Worm (Caenorhabditis elegans) whole organism, L4 larva: Measurements from ENCODE around the gene col-158.

Experiments used
- T20F7.1 ChIP-seq: fragments of 200-800 bp; sonication (Bioruptor generic); optimal IDR thresholded peaks from 2 replicates; lab custom pipeline; 2018; ENCODE audit warnings: mild to moderate bottlenecking, missing genetic modification characterization, missing compliant biosample characterization
- Y48G9A.11 ChIP-seq: fragments of 200-800 bp; sonication (Bioruptor generic); IDR thresholded peaks from 2 replicates; pipeline ENCODE4 v1.3.6; 2022; ENCODE audit warnings: missing genetic modification reagents, missing genetic modification characterization, missing compliant biosample characterization
- ZK546.5 ChIP-seq, 2 experiments: sonication (generic microtip); optimal IDR thresholded peaks; 2 replicates each; lab custom pipeline; 2017; ENCODE audit warnings: missing biosample characterization in 2 of 2, missing genetic modification characterization in 2 of 2
- aha-1 ChIP-seq: fragments of 150-350 bp; peaks from one replicate; lab custom pipeline; 2014; ENCODE audit warnings: missing biosample characterization, missing genetic modification characterization
- ama-1 ChIP-seq: fragments of 150-350 bp; optimal IDR thresholded peaks from 2 replicates; lab custom pipeline; 2014; ENCODE audit warnings: inconsistent platforms, mixed read lengths
- arid-1 ChIP-seq: fragments of 200-800 bp; sonication (Bioruptor generic); conservative IDR thresholded peaks from 2 replicates; pipeline ENCODE4 v1.3.6; 2022; ENCODE audit warnings: missing genetic modification reagents, missing genetic modification characterization, missing compliant biosample characterization
- ceh-28 ChIP-seq: fragments of 150-350 bp; optimal IDR thresholded peaks from 2 replicates; lab custom pipeline; 2014; ENCODE audit warnings: missing biosample characterization, missing genetic modification reagents, missing genetic modification characterization
- ces-1 ChIP-seq: fragments of 150-350 bp; sonication (generic microtip); optimal IDR thresholded peaks from 4 replicates; lab custom pipeline; 2014; ENCODE audit warnings: missing biosample characterization, missing genetic modification reagents, missing genetic modification characterization
- dmd-9 ChIP-seq: fragments of 200-800 bp; sonication (Bioruptor generic); IDR thresholded peaks from 2 replicates; pipeline ENCODE4 v1.3.6; 2022; ENCODE audit warnings: missing genetic modification reagents, missing genetic modification characterization, missing compliant biosample characterization
- duxl-1 ChIP-seq: sonication (generic microtip); optimal IDR thresholded peaks from 2 replicates; lab custom pipeline; 2016; ENCODE audit warnings: mild to moderate bottlenecking, missing genetic modification characterization, moderate library complexity, missing compliant biosample characterization; ENCODE audit not compliant: poor library complexity
- egl-27 ChIP-seq: sonication (generic microtip); optimal IDR thresholded peaks from 3 replicates; lab custom pipeline; 2017; ENCODE audit warnings: missing biosample characterization, missing genetic modification reagents, missing genetic modification characterization
- gei-8 ChIP-seq: fragments of 200-800 bp; sonication (Bioruptor generic); optimal IDR thresholded peaks from 2 replicates; lab custom pipeline; 2018; ENCODE audit warnings: mild to moderate bottlenecking, missing genetic modification characterization, missing compliant biosample characterization
- hif-1 ChIP-seq, 2 experiments: sonication (generic microtip); optimal IDR thresholded peaks; 2 replicates each; lab custom pipeline; 2016 to 2017; ENCODE audit warnings: missing compliant biosample characterization in 2 of 2, missing genetic modification characterization in 2 of 2, missing genetic modification reagents in 2 of 2, missing genotype in 2 of 2, mild to moderate bottlenecking in 1 of 2
- hlh-11 ChIP-seq: fragments of 200-800 bp; sonication (Bioruptor generic); optimal IDR thresholded peaks from 2 replicates; lab custom pipeline; 2018; ENCODE audit warnings: mild to moderate bottlenecking, missing genetic modification characterization, missing compliant biosample characterization
- hmg-1.1 ChIP-seq: fragments of 200-800 bp; sonication (Bioruptor generic); IDR thresholded peaks from 2 replicates; pipeline ENCODE4 v1.3.6; 2022; ENCODE audit warnings: missing genetic modification reagents, missing genetic modification characterization, missing compliant biosample characterization
- jun-1 ChIP-seq: fragments of 150-350 bp; optimal IDR thresholded peaks from 2 replicates; lab custom pipeline; 2014; ENCODE audit warnings: missing biosample characterization, missing genetic modification reagents, missing genetic modification characterization
- lin-13 ChIP-seq: fragments of 150-350 bp; optimal IDR thresholded peaks from 2 replicates; lab custom pipeline; 2014; ENCODE audit warnings: missing biosample characterization, missing genetic modification reagents, missing genetic modification characterization
- lin-38 ChIP-seq: fragments of 200-800 bp; sonication (Bioruptor generic); IDR thresholded peaks from 2 replicates; pipeline ENCODE4 v1.3.6; 2022; ENCODE audit warnings: missing genetic modification reagents, missing genetic modification characterization, missing compliant biosample characterization
- lin-39 ChIP-seq: fragments of 150-350 bp; optimal IDR thresholded peaks from 2 replicates; lab custom pipeline; 2014; ENCODE audit warnings: missing biosample characterization, missing genetic modification reagents, missing genetic modification characterization
- lsy-2 ChIP-seq, 2 experiments: fragments of 150-350 bp in 1 of 2; sonication (generic microtip) in 1 of 2; optimal IDR thresholded peaks; 2 replicates each; lab custom pipeline; 2014 to 2017; ENCODE audit warnings: missing biosample characterization in 2 of 2, missing genetic modification characterization in 2 of 2
- madf-5 ChIP-seq, 2 experiments: fragments of 200-800 bp; sonication (Bioruptor generic); IDR thresholded peaks; 2 replicates each; pipeline ENCODE4 v1.3.6; 2022; ENCODE audit warnings: missing compliant biosample characterization in 2 of 2, missing genetic modification characterization in 2 of 2
- mdl-1 ChIP-seq, 2 experiments: fragments of 150-350 bp in 1 of 2; sonication (generic microtip) in 1 of 2; optimal IDR thresholded peaks; 2 replicates each; lab custom pipeline; 2014 to 2017; ENCODE audit warnings: missing biosample characterization in 2 of 2, missing genetic modification characterization in 2 of 2
- mxl-2 ChIP-seq: fragments of 200-800 bp; sonication (Bioruptor generic); conservative IDR thresholded peaks from 2 replicates; pipeline ENCODE4 v1.3.6; 2022; ENCODE audit warnings: missing genetic modification reagents, missing genetic modification characterization, missing compliant biosample characterization
- nhr-10 ChIP-seq: fragments of 150-350 bp; optimal IDR thresholded peaks from 2 replicates; lab custom pipeline; 2014; ENCODE audit warnings: missing biosample characterization, missing genetic modification characterization
- nhr-11 ChIP-seq: fragments of 150-350 bp; optimal IDR thresholded peaks from 2 replicates; lab custom pipeline; 2014; ENCODE audit warnings: missing biosample characterization, missing genetic modification characterization
- nhr-111 ChIP-seq: fragments of 200-800 bp; sonication (Bioruptor generic); optimal IDR thresholded peaks from 2 replicates; lab custom pipeline; 2018; ENCODE audit warnings: mild to moderate bottlenecking, missing genetic modification characterization, missing compliant biosample characterization
- nhr-237 ChIP-seq: sonication (generic microtip); optimal IDR thresholded peaks from 2 replicates; lab custom pipeline; 2017; ENCODE audit warnings: missing biosample characterization, missing genetic modification characterization
- nhr-25 ChIP-seq: sonication (generic microtip); optimal IDR thresholded peaks from 2 replicates; lab custom pipeline; 2017; ENCODE audit warnings: missing genetic modification characterization, mild to moderate bottlenecking, missing compliant biosample characterization, antibody characterized with exemption, moderate library complexity, borderline replicate concordance; ENCODE audit not compliant: insufficient read depth
- nhr-48 ChIP-seq: sonication (generic microtip); optimal IDR thresholded peaks from 2 replicates; lab custom pipeline; 2016; ENCODE audit warnings: mild to moderate bottlenecking, missing genetic modification characterization, missing compliant biosample characterization
- nhr-6 ChIP-seq: fragments of 150-350 bp; optimal IDR thresholded peaks from 2 replicates; lab custom pipeline; 2014; ENCODE audit warnings: missing biosample characterization, missing genetic modification characterization
- nhr-77 ChIP-seq: fragments of 150-350 bp; optimal IDR thresholded peaks from 2 replicates; lab custom pipeline; 2014; ENCODE audit warnings: missing biosample characterization, missing genetic modification characterization
- pha-4 ChIP-seq, 2 experiments: fragments of 150-350 bp in 1 of 2; fragments of 200-800 bp in 1 of 2; sonication (Bioruptor generic) in 1 of 2; IDR thresholded peaks in 1 of 2; optimal IDR thresholded peaks in 1 of 2; 2 replicates each; pipeline versions ENCODE4 v1.3.6 to Lab custom; 2014 to 2022; ENCODE audit warnings: missing genetic modification characterization in 2 of 2, missing genetic modification reagents in 2 of 2, missing biosample characterization in 1 of 2, missing compliant biosample characterization in 1 of 2
- pqm-1 ChIP-seq: sonication (generic microtip); optimal IDR thresholded peaks from 2 replicates; lab custom pipeline; 2017; ENCODE audit warnings: missing biosample characterization, missing genetic modification characterization
- rbr-2 ChIP-seq: sonication (generic microtip); optimal IDR thresholded peaks from 2 replicates; lab custom pipeline; 2016; ENCODE audit warnings: missing genotype, missing genetic modification characterization, missing compliant biosample characterization
- set-16 ChIP-seq: fragments of 200-800 bp; sonication (Bioruptor generic); IDR thresholded peaks from 2 replicates; pipeline ENCODE4 v1.3.6; 2022; ENCODE audit warnings: missing genetic modification reagents, missing genetic modification characterization, missing compliant biosample characterization
- skn-1 ChIP-seq: fragments of 150-350 bp; optimal IDR thresholded peaks from 2 replicates; lab custom pipeline; 2014; ENCODE audit warnings: missing biosample characterization, missing genetic modification characterization
- snpc-1.2 ChIP-seq: fragments of 200-800 bp; sonication (Bioruptor generic); IDR thresholded peaks from 2 replicates; pipeline ENCODE4 v1.3.6; 2022; ENCODE audit warnings: missing genetic modification reagents, missing genetic modification characterization, missing compliant biosample characterization
- unc-130 ChIP-seq: sonication (generic microtip); optimal IDR thresholded peaks from 2 replicates; lab custom pipeline; 2016; ENCODE audit warnings: missing genetic modification reagents, missing genetic modification characterization, missing compliant biosample characterization
- unc-39 ChIP-seq: sonication (generic microtip); optimal IDR thresholded peaks from 2 replicates; lab custom pipeline; 2017; ENCODE audit warnings: missing biosample characterization, missing genetic modification characterization
- unc-62 ChIP-seq, 3 experiments: fragments of 150-350 bp in 1 of 3; sonication (generic microtip); optimal IDR thresholded peaks in 2 of 3; peaks in 1 of 3; 1 replicate in 1 of 3; 2 replicates in 2 of 3; lab custom pipeline; 2014 to 2017; ENCODE audit warnings: missing biosample characterization in 3 of 3, missing genetic modification characterization in 3 of 3, missing genetic modification reagents in 3 of 3, missing genotype in 1 of 3
- ztf-7 ChIP-seq: fragments of 150-350 bp; optimal IDR thresholded peaks from 2 replicates; lab custom pipeline; 2014; ENCODE audit warnings: missing biosample characterization, missing genetic modification characterization

The col-158 gene

ce11 chrV:11782809-11783440, 46.5 kb upstream of the col-158 start, which contains the start of gene F55A11.11 (continued):
- peak; percentile 60 for TF ChIP-seq nhr-25 (tag; lab: Kevin White, UChicago)
- TF ChIP-seq nhr-11 (tag; lab: Kevin White, UChicago): peak; percentile 58
- peak; percentile 65 for TF ChIP-seq ama-1
- peak; percentile 12 for TF ChIP-seq nhr-77
- no peak for TF ChIP-seq skn-1 (tag; lab: Kevin White, UChicago)
- TF ChIP-seq Y48G9A.11 (GFP tag; lab: Robert Waterston, UW): peak; percentile 91
- peak in 1 of 2 experiments; percentile 79 for TF ChIP-seq lsy-2 (tag; optimal IDR thresholded peaks at IDR 0.05; lab: Kevin White, UChicago)
- no peak for TF ChIP-seq unc-39 (tag; lab: Kevin White, UChicago)
- no peak for TF ChIP-seq pqm-1
- peak; percentile 57 to 80 for TF ChIP-seq hif-1 (tag; optimal IDR thresholded peaks at IDR 0.05; lab: Kevin White, UChicago)
- peak; percentile 84 for TF ChIP-seq rbr-2
- TF ChIP-seq ZK546.5 (tag; optimal IDR thresholded peaks at IDR 0.05; lab: Kevin White, UChicago): no peak
- peak; percentile 92 for TF ChIP-seq hmg-1.1
- no peak for TF ChIP-seq egl-27 (tag; lab: Kevin White, UChicago)
- peak; percentile 90 for TF ChIP-seq nhr-111 (GFP tag; lab: Kevin White, UChicago)
- no peak for TF ChIP-seq nhr-10 (tag; lab: Kevin White, UChicago)
- no peak for TF ChIP-seq lin-39
- TF ChIP-seq ztf-7 (tag; lab: Kevin White, UChicago): peak; percentile 87
- TF ChIP-seq ceh-28: no peak
- peak; percentile 79 for TF ChIP-seq T20F7.1
- TF ChIP-seq pha-4 (GFP tag; IDR thresholded peaks at IDR 0.05; lab: Robert Waterston, UW): peak; percentile 97
- TF ChIP-seq pha-4 (tag; optimal IDR thresholded peaks at IDR 0.05; lab: Kevin White, UChicago): no peak

DNA sequence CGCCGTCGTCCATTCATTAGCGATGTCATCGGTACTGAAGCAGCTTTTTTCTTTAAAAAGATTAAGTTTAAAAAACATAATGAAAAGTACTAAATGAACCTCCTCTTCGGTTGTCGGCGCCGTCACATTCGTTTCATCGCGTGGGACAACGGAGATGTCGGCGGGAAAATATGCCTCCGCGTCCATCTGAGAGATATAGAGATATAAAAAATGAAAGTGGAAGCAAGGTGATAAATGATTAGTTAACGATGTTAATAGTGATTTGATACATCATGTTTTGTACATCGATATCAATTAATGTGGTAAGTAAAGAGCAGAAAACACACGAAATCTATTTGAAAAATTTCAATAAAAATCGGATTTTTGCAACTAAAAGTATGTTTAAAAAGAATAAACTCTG, 42.1 kb upstream of the col-158 start, which contains the start of gene F55A11.7:
TSS of gene F55A11.7 (minus strand) at position 186 of the 400 bp plus-strand sequence.
- TF ChIP-seq nhr-48 (tag; lab: Kevin White, UChicago): no peak
- no peak for TF ChIP-seq nhr-237 (tag; lab: Kevin White, UChicago)
- TF ChIP-seq set-16 (GFP tag; lab: Robert Waterston, UW): no peak
- TF ChIP-seq duxl-1: no peak

DNA sequence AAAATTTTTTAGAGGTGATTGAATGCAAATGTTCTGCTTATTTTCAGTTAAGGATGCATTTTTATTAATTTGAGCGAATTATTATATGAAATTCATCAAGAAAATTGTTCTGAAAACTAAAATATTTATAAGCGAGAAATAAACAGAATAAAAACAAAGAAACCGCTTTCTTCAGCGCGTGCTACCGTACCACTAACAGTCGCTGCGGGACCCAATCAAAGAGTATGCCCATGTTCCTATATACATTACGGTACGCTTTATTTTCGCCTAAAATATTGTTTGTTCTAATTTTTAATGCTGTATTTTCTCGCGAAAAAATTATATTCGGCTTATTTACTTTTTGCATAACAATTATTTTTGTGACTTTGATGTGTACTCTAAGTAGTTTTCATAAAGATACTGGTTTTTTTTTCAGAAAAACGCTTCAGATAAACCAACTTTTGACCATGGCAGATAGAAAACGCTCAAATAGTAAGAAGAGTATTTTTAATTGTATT, 41.6 kb upstream of the col-158 start, which contains the start of gene F55A11.8:
TSS of gene F55A11.8 (plus strand) at position 447 of the 497 bp plus-strand sequence.
- TF ChIP-seq lin-38 (0 out of 2 replicates have a peak, but pooled peaks have one; percentile 17), T20F7.1 (no peak)

- no peak for TF ChIP-seq unc-130
- TF ChIP-seq ceh-28: no peak
- TF ChIP-seq unc-62 (GFP tag; optimal IDR thresholded peaks at IDR 0.05 in 1 of 2; lab: Kevin White, UChicago): peak in 1 of 2 experiments; percentile 97
- no peak for TF ChIP-seq unc-62 (tag; optimal IDR thresholded peaks at IDR 0.05; lab: Kevin White, UChicago)
- TF ChIP-seq aha-1: peak; percentile 11
Measured at ce11 chrV:11789474-11789873, 39.9 kb upstream of the col-158 start, which contains the start of gene D2023.1. Gene D2023.1, plus strand, starts transcription at chrV:11789550.

ce11 chrV:11794172-11794571, 35.2 kb upstream of the col-158 start:
- TF ChIP-seq gei-8 (GFP tag; lab: Kevin White, UChicago) (no peak), snpc-1.2 (GFP tag; lab: Robert Waterston, UW) (no peak), dmd-9 (GFP tag; lab: Robert Waterston, UW) (no peak), nhr-48 (tag; lab: Kevin White, UChicago) (peak; percentile 80), jun-1 (no peak), hmg-1.1 (no peak), arid-1 (GFP tag; lab: Robert Waterston, UW) (no peak), pha-4 (GFP tag; IDR thresholded peaks at IDR 0.05; lab: Robert Waterston, UW) (no peak), pha-4 (tag; optimal IDR thresholded peaks at IDR 0.05; lab: Kevin White, UChicago) (no peak), lin-13 (GFP tag; lab: Kevin White, UChicago) (no peak), aha-1 (peak; percentile 25), unc-62 (GFP tag; optimal IDR thresholded peaks at IDR 0.05 in 1 of 2; lab: Kevin White, UChicago) (peak in 1 of 2 experiments; percentile 76), unc-62 (tag; optimal IDR thresholded peaks at IDR 0.05; lab: Kevin White, UChicago) (no peak), mxl-2 (GFP tag; lab: Robert Waterston, UW) (no peak), hlh-11 (tag; lab: Kevin White, UChicago) (peak; percentile 16), mdl-1 (tag; optimal IDR thresholded peaks at IDR 0.05; lab: Kevin White, UChicago) (peak; percentile 18 to 42), nhr-6 (no peak), madf-5 (GFP tag; IDR thresholded peaks at IDR 0.05; lab: Robert Waterston, UW) (no peak), ces-1 (GFP tag; lab: Kevin White, UChicago) (no peak)
